Worm (Caenorhabditis elegans) whole organism, midembryonic: ENCODE results near the gene grk-2.

ENCODE experiments used
- flt-1 ChIP-seq: fragments of 200-800 bp; sonication (Bioruptor generic); IDR thresholded peaks from 2 replicates; pipeline ENCODE4 v1.3.6; 2022; ENCODE audit warnings: missing genetic modification characterization, missing compliant biosample characterization
- klf-2 ChIP-seq: fragments of 200-800 bp; sonication (Bioruptor generic); conservative IDR thresholded peaks from 2 replicates; pipeline ENCODE4 v1.3.6; 2022; ENCODE audit warnings: missing genetic modification reagents, missing genetic modification characterization, missing compliant biosample characterization
- med-1 ChIP-seq: sonication (generic microtip); optimal IDR thresholded peaks from 2 replicates; lab custom pipeline; 2017; ENCODE audit warnings: missing genetic modification characterization, mild to moderate bottlenecking, missing compliant biosample characterization, antibody characterized with exemption, missing genetic modification reagents; ENCODE audit not compliant: insufficient read depth
- ref-1 ChIP-seq: fragments of 200-800 bp; sonication (Bioruptor generic); conservative IDR thresholded peaks from 2 replicates; pipeline ENCODE4 v1.3.6; 2022; ENCODE audit warnings: missing genetic modification reagents, missing genetic modification characterization, missing compliant biosample characterization

DNA sequence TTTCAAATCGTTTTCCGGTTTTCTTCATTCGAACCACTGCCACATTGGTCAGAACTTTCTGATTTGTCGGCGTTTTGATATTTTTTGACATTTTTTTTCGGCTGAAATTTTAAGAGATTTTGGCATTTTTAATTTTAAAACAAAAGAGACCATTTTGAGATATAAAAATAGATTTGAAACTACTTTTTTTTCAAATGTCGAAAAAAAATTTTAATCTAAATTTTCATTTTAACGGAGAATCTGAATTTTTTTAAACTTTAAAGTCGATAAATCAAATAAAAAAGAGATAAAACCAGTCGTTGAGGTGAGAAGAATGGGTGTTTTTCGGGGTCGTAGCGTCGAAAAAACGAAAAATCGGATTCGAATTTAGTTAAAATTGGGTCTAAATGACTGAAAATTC, 37.6 kb upstream of the grk-2 start, which contains the start of gene sbds-1:
- no peak for TF ChIP-seq ref-1 (GFP tag; lab: Robert Waterston, UW)
- TF ChIP-seq med-1 = no peak
- no peak for TF ChIP-seq flt-1
- TF ChIP-seq klf-2 (GFP tag; lab: Robert Waterston, UW) = no peak
